Worm (Caenorhabditis elegans): ENCODE results near the gene F10D2.8.

F10D2.8 gene

ce11 chrV:7138320-7138719, 12.2 kb downstream of the F10D2.8 start, which contains the start of gene str-112:
str-112 (minus strand) TSS chrV:7138420.
- TF ChIP-seq hlh-13 (GFP tag; optimal IDR thresholded peaks at IDR 0.05), result no peak
- no peak for TF ChIP-seq ceh-14 (tag; optimal IDR thresholded peaks at IDR 0.05)
- no peak for TF ChIP-seq gmeb-2 (tag; optimal IDR thresholded peaks at IDR 0.05)
- TF ChIP-seq K02D7.2 (tag; optimal IDR thresholded peaks at IDR 0.05), result no peak
- TF ChIP-seq ahr-1 (tag; optimal IDR thresholded peaks at IDR 0.05), result no peak
- TF ChIP-seq C08G9.2 (tag; optimal IDR thresholded peaks at IDR 0.05), result no peak
- no peak for TF ChIP-seq ztf-16 (tag; optimal IDR thresholded peaks at IDR 0.05)
- no peak for TF ChIP-seq elt-2 (tag; optimal IDR thresholded peaks at IDR 0.05)
- TF ChIP-seq unc-86 (tag; optimal IDR thresholded peaks at IDR 0.05), result no peak
- no peak for TF ChIP-seq ceh-30 (tag; optimal IDR thresholded peaks at IDR 0.05)
- no peak for TF ChIP-seq dmd-4 (tag; optimal IDR thresholded peaks at IDR 0.05; ENCODE audit: borderline replicate concordance)
- TF ChIP-seq ceh-34 (tag; optimal IDR thresholded peaks at IDR 0.05), result no peak
- TF ChIP-seq fkh-6 (tag; optimal IDR thresholded peaks at IDR 0.05), result no peak
- no peak for TF ChIP-seq ttx-3 (tag; optimal IDR thresholded peaks at IDR 0.05)
- no peak for TF ChIP-seq T23F11.4 (GFP tag; optimal IDR thresholded peaks at IDR 0.05)
- no peak for TF ChIP-seq npax-4 (tag; optimal IDR thresholded peaks at IDR 0.05)
- TF ChIP-seq pqm-1 (tag; optimal IDR thresholded peaks at IDR 0.05), result no peak

- TF ChIP-seq pqm-1 (tag; optimal IDR thresholded peaks at IDR 0.05), result no peak
- no peak for TF ChIP-seq K02D7.2 (tag; optimal IDR thresholded peaks at IDR 0.05)
- no peak for TF ChIP-seq gmeb-2 (tag; optimal IDR thresholded peaks at IDR 0.05)
- TF ChIP-seq eyg-1 (tag; optimal IDR thresholded peaks at IDR 0.05), result no peak
- TF ChIP-seq ama-1 (optimal IDR thresholded peaks at IDR 0.05), result no peak
- TF ChIP-seq lin-11 (tag; optimal IDR thresholded peaks at IDR 0.05), result no peak
- TF ChIP-seq pag-3 (tag; optimal IDR thresholded peaks at IDR 0.05; ENCODE audit: borderline replicate concordance), result no peak
- no peak for TF ChIP-seq zip-5 (tag; optimal IDR thresholded peaks at IDR 0.05)
- no peak for TF ChIP-seq che-1 (tag; optimal IDR thresholded peaks at IDR 0.05)
- TF ChIP-seq pha-4 (tag; optimal IDR thresholded peaks at IDR 0.05), result no peak
- no peak for TF ChIP-seq fkh-10 (GFP tag; optimal IDR thresholded peaks at IDR 0.05)
- no peak for TF ChIP-seq sdc-2 (tag; optimal IDR thresholded peaks at IDR 0.05)
- no peak for TF ChIP-seq mec-3 (tag; optimal IDR thresholded peaks at IDR 0.05; ENCODE audit: borderline replicate concordance)
- TF ChIP-seq nhr-11 (tag; optimal IDR thresholded peaks at IDR 0.05), result no peak
- no peak for TF ChIP-seq ceh-18 (tag; optimal IDR thresholded peaks at IDR 0.05)
- TF ChIP-seq F13H6.1 (tag; optimal IDR thresholded peaks at IDR 0.05), result no peak
- TF ChIP-seq hlh-30 (tag; optimal IDR thresholded peaks at IDR 0.05; ENCODE audit: insufficient read depth), result no peak
These were observed 13.7 kb downstream of the F10D2.8 start for ce11 chrV:7136859-7137258.

- TF ChIP-seq T23F11.4 (GFP tag; optimal IDR thresholded peaks at IDR 0.05) (no peak), Y22D7AL.16 (tag; optimal IDR thresholded peaks at IDR 0.05) (no peak), pag-3 (tag; optimal IDR thresholded peaks at IDR 0.05; ENCODE audit: borderline replicate concordance) (no peak), ztf-16 (tag; optimal IDR thresholded peaks at IDR 0.05) (no peak), elt-2 (tag; optimal IDR thresholded peaks at IDR 0.05) (no peak), ceh-34 (tag; optimal IDR thresholded peaks at IDR 0.05) (no peak), hlh-30 (tag; optimal IDR thresholded peaks at IDR 0.05; ENCODE audit: insufficient read depth) (no peak), syd-9 (tag; optimal IDR thresholded peaks at IDR 0.05) (no peak), lim-6 (tag; optimal IDR thresholded peaks at IDR 0.05) (no peak), hlh-13 (GFP tag; optimal IDR thresholded peaks at IDR 0.05) (no peak), hlh-6 (tag; optimal IDR thresholded peaks at IDR 0.05) (no peak), eyg-1 (tag; optimal IDR thresholded peaks at IDR 0.05) (no peak), pros-1 (tag; optimal IDR thresholded peaks at IDR 0.05) (no peak), hlh-8 (tag; optimal IDR thresholded peaks at IDR 0.05) (no peak)
These were observed 16.6 kb downstream of the F10D2.8 start, which contains the start of gene F10D2.16 for ce11 chrV:7133963-7134362. F10D2.16 (plus strand) TSS chrV:7134263.

ce11 chrV:7132248-7132647, 18.3 kb downstream of the F10D2.8 start, which contains the start of gene sre-10:
sre-10 (plus strand) TSS chrV:7132548.
- TF ChIP-seq ceh-18 (tag; optimal IDR thresholded peaks at IDR 0.05), result no peak
- TF ChIP-seq pros-1 (tag; optimal IDR thresholded peaks at IDR 0.05), result no peak
- TF ChIP-seq odd-2 (tag; optimal IDR thresholded peaks at IDR 0.05), result no peak
- TF ChIP-seq unc-55 (GFP tag; optimal IDR thresholded peaks at IDR 0.05), result no peak
- no peak for TF ChIP-seq ceh-31 (tag; optimal IDR thresholded peaks at IDR 0.05)

Measured in whole organism, late embryonic.